Fruit fly (Drosophila melanogaster) S2 (cell line): Measurements from ENCODE around the gene Dscam3.

Experiments
- CG8478 ChIP-seq: fragments of >200 bp; optimal IDR thresholded peaks from 2 replicates; lab custom pipeline; 2018
- CTCF ChIP-seq, 2 experiments: fragments of >200 bp; optimal IDR thresholded peaks; 2 replicates each; lab custom pipeline; 2018

- TF ChIP-seq CTCF (optimal IDR thresholded peaks at IDR 0.05; lab: Kevin White, UChicago) = no peak
- TF ChIP-seq CG8478 (lab: Kevin White, UChicago) = no peak
These were observed at the start of gene Dscam3 for dm6 chr3R:17505599-17505998.
